Fruit fly (Drosophila melanogaster): ENCODE measurements around the gene hep.

The hep gene

dm6 chrX:13135702-13136101 lies 45.5 kb upstream of the hep start (continued):
- TF ChIP-seq CG10209 (GFP tag; optimal IDR thresholded peaks at IDR 0.05): peak; percentile 48
- peak in 1 of 2 experiments; percentile 24 for TF ChIP-seq Hr78 (GFP tag; optimal IDR thresholded peaks at IDR 0.05)
- TF ChIP-seq da (GFP tag; optimal IDR thresholded peaks at IDR 0.05): no peak
- TF ChIP-seq CG5245 (GFP tag; optimal IDR thresholded peaks at IDR 0.05): peak; percentile 47
- TF ChIP-seq pzg (GFP tag; optimal IDR thresholded peaks at IDR 0.05): no peak
- 0 out of 3 replicates have a peak, but pooled peaks have one; percentile 33 for TF ChIP-seq sr (GFP tag; IDR thresholded peaks at IDR 0.05)
- no peak; the same call in 1 of the 2 replicates for TF ChIP-seq chm (GFP tag; IDR thresholded peaks at IDR 0.05)
- peak in 1 of 2 experiments; percentile 2 for TF ChIP-seq Eip74EF (GFP tag; optimal IDR thresholded peaks at IDR 0.05)
- peak; percentile 25 for TF ChIP-seq Camta (GFP tag; optimal IDR thresholded peaks at IDR 0.05)
- TF ChIP-seq CG11093 (GFP tag; IDR thresholded peaks at IDR 0.05): no peak
- no peak for TF ChIP-seq pfk (GFP tag; optimal IDR thresholded peaks at IDR 0.05)
- TF ChIP-seq slou (GFP tag; optimal IDR thresholded peaks at IDR 0.05): no peak
- TF ChIP-seq Nf-YC (tag; optimal IDR thresholded peaks at IDR 0.05): no peak
- TF ChIP-seq CG12769 (tag; optimal IDR thresholded peaks at IDR 0.05): peak; percentile 39
- TF ChIP-seq NFAT (GFP tag; IDR thresholded peaks at IDR 0.05): no peak
- TF ChIP-seq CG8359 (GFP tag; optimal IDR thresholded peaks at IDR 0.05; ENCODE audit: borderline replicate concordance): peak; percentile 37
- no peak for TF ChIP-seq CG2202 (tag; optimal IDR thresholded peaks at IDR 0.05)
- no peak for TF ChIP-seq Doc3 (GFP tag; IDR thresholded peaks at IDR 0.05; ENCODE audit: partially characterized antibody)
- TF ChIP-seq CG12219 (GFP tag; optimal IDR thresholded peaks at IDR 0.05): peak; percentile 65
- peak; percentile 31 for TF ChIP-seq CG13123 (GFP tag; optimal IDR thresholded peaks at IDR 0.05)
- no peak for TF ChIP-seq CG14667 (GFP tag; IDR thresholded peaks at IDR 0.05)
- no peak for TF ChIP-seq twi (tag; optimal IDR thresholded peaks at IDR 0.05)
- peak; percentile 37 for TF ChIP-seq lilli (GFP tag; optimal IDR thresholded peaks at IDR 0.05)
- no peak for TF ChIP-seq CG3847 (GFP tag; IDR thresholded peaks at IDR 0.05)
- TF ChIP-seq Fer1 (GFP tag; optimal IDR thresholded peaks at IDR 0.05): peak; percentile 27
- no peak for TF ChIP-seq al (GFP tag; IDR thresholded peaks at IDR 0.05)
- no peak for TF ChIP-seq Deaf1 (tag; optimal IDR thresholded peaks at IDR 0.05)
- TF ChIP-seq Dll (GFP tag; IDR thresholded peaks at IDR 0.05; ENCODE audit: partially characterized antibody): no peak
- no peak for TF ChIP-seq insv (GFP tag; optimal IDR thresholded peaks at IDR 0.05)
- TF ChIP-seq gfzf (GFP tag; optimal IDR thresholded peaks at IDR 0.05): no peak
- no peak for TF ChIP-seq her (GFP tag; optimal IDR thresholded peaks at IDR 0.05)
- peak; percentile 31 for TF ChIP-seq CG18599 (GFP tag; optimal IDR thresholded peaks at IDR 0.05)
- peak; percentile 51; the same call in 1 of the 2 replicates for TF ChIP-seq E2f1 (GFP tag; IDR thresholded peaks at IDR 0.05)
- peak; percentile 73 for TF ChIP-seq CG15269 (tag; optimal IDR thresholded peaks at IDR 0.05)
- no peak for TF ChIP-seq bbx (GFP tag; IDR thresholded peaks at IDR 0.05; ENCODE audit: partially characterized antibody)
- peak; percentile 48; the same call in 1 of the 2 replicates for TF ChIP-seq dati (GFP tag; IDR thresholded peaks at IDR 0.05)
- TF ChIP-seq D19A (tag; optimal IDR thresholded peaks at IDR 0.05): peak; percentile 28
- TF ChIP-seq Ets97D (GFP tag; optimal IDR thresholded peaks at IDR 0.05): no peak
- peak; percentile 84 for TF ChIP-seq dmrt99B (tag; optimal IDR thresholded peaks at IDR 0.05)
- peak; percentile 59 for TF ChIP-seq CG12391 (tag; optimal IDR thresholded peaks at IDR 0.05)
- peak; percentile 24 for TF ChIP-seq CG2120 (GFP tag; optimal IDR thresholded peaks at IDR 0.05)
- TF ChIP-seq Vsx1 (GFP tag; optimal IDR thresholded peaks at IDR 0.05): no peak
- TF ChIP-seq CG3163 (GFP tag; optimal IDR thresholded peaks at IDR 0.05): peak; percentile 21
- TF ChIP-seq CG13894 (tag; optimal IDR thresholded peaks at IDR 0.05): no peak
- no peak for TF ChIP-seq CG18011 (GFP tag; optimal IDR thresholded peaks at IDR 0.05)
- peak; percentile 5 for TF ChIP-seq fu2 (GFP tag; optimal IDR thresholded peaks at IDR 0.05)
- TF ChIP-seq CG10959 (GFP tag; IDR thresholded peaks at IDR 0.05): 0 out of 2 replicates have a peak, but pooled peaks have one; percentile 18
- no peak for TF ChIP-seq CG14965 (GFP tag; optimal IDR thresholded peaks at IDR 0.05; ENCODE audit: borderline replicate concordance)
- TF ChIP-seq PHDP (tag; optimal IDR thresholded peaks at IDR 0.05): peak; percentile 48

All from whole organism, embryonic.